Fruit fly (Drosophila melanogaster): ENCODE measurements around the gene CG12523.

The CG12523 gene

DNA sequence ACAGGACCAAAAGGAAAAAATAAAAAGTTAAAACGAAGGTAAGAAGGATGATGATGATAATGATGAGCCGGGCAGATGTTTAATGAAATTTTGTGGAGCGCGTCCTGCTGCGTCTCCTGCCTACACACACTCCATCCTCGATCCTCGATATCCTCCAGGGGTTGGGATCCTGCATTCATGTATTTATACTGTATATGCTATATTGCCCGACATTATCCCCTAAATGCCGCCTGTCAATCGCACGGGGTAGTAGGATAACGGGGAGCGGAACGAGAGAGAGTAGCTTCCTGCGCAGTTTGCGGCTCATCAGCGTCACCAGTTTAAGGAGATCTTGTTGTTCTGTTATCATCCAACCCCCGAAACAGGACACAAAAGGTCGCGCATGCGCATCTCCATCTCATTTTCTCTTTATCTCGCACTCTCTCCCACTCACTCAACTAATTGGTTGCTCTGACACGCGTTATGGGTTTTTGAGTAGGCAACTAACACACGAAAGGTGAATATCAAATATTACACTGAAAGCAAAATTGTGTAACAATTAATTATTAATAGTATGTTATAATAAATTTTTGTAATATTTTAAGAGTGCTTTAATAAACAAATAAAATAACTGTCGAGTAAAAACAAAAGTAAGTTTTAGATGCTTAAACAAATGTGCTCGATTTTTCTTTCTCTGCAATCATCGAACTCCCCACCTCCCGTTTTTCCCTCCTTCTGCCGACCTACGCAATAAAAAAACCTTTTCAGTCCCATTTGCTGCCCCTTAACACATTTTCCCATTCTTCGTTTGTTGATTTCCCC lies 31.6 kb upstream of the CG12523 start (continued):
- TF ChIP-seq CG8388 (GFP tag; optimal IDR thresholded peaks at IDR 0.05) = peak; percentile 93
- no peak for TF ChIP-seq CG16779 (GFP tag; IDR thresholded peaks at IDR 0.05)
- peak; percentile 75 for TF ChIP-seq Optix (GFP tag; IDR thresholded peaks at IDR 0.05)
- TF ChIP-seq Hr3 (GFP tag; optimal IDR thresholded peaks at IDR 0.05) = peak; percentile 90
- TF ChIP-seq Rfx (GFP tag; IDR thresholded peaks at IDR 0.05) = 0 out of 2 replicates have a peak, but pooled peaks have one; percentile 36
- peak; percentile 69; the same call in 2 of the 3 replicates for TF ChIP-seq H15 (GFP tag; IDR thresholded peaks at IDR 0.05)
- TF ChIP-seq NFAT (GFP tag; IDR thresholded peaks at IDR 0.05) = no peak
- TF ChIP-seq E2f1 (GFP tag; IDR thresholded peaks at IDR 0.05) = peak; percentile 80
- peak; percentile 90 for TF ChIP-seq CG5245 (GFP tag; optimal IDR thresholded peaks at IDR 0.05)
- no peak for TF ChIP-seq CG9609 (GFP tag; optimal IDR thresholded peaks at IDR 0.05)
- TF ChIP-seq dmrt11E (tag; optimal IDR thresholded peaks at IDR 0.05) = peak; percentile 100
- no peak; the same call in 1 of the 2 replicates for TF ChIP-seq Atf6 (GFP tag; IDR thresholded peaks at IDR 0.05)
- no peak for TF ChIP-seq hb (GFP tag; IDR thresholded peaks at IDR 0.05; ENCODE audit: partially characterized antibody)
- peak; percentile 56 for TF ChIP-seq CG17186 (GFP tag; optimal IDR thresholded peaks at IDR 0.05)
- peak; percentile 95 for TF ChIP-seq gem (tag; optimal IDR thresholded peaks at IDR 0.05)
- TF ChIP-seq Ets97D (GFP tag; optimal IDR thresholded peaks at IDR 0.05) = peak; percentile 9
- TF ChIP-seq fd96Cb (tag; optimal IDR thresholded peaks at IDR 0.05) = peak; percentile 92
- TF ChIP-seq Lhr (GFP tag; optimal IDR thresholded peaks at IDR 0.05) = peak; percentile 85
- peak; percentile 45; the same call in 1 of the 3 replicates for TF ChIP-seq Aef1 (GFP tag; IDR thresholded peaks at IDR 0.05)
- peak; percentile 46 for TF ChIP-seq jing (GFP tag; optimal IDR thresholded peaks at IDR 0.05)
- TF ChIP-seq wdn (GFP tag; IDR thresholded peaks at IDR 0.05) = no peak
- no peak for TF ChIP-seq Tbp (GFP tag; optimal IDR thresholded peaks at IDR 0.05)
- peak; percentile 7 for TF ChIP-seq pb (GFP tag; optimal IDR thresholded peaks at IDR 0.05)
- peak; percentile 97 for TF ChIP-seq sens (GFP tag)
- no peak for TF ChIP-seq lbe (GFP tag; optimal IDR thresholded peaks at IDR 0.05)
- TF ChIP-seq CG13424 (tag; optimal IDR thresholded peaks at IDR 0.05) = peak; percentile 92
- TF ChIP-seq vnd (GFP tag; IDR thresholded peaks at IDR 0.05; ENCODE audit: partially characterized antibody) = no peak
- peak; percentile 93 for TF ChIP-seq Blimp-1 (GFP tag; optimal IDR thresholded peaks at IDR 0.05)
- TF ChIP-seq knrl (GFP tag; IDR thresholded peaks at IDR 0.05; ENCODE audit: partially characterized antibody) = no peak
- TF ChIP-seq E2f2 (GFP tag; IDR thresholded peaks at IDR 0.05) = peak; percentile 65; the same call in 1 of the 2 replicates
- TF ChIP-seq tna (GFP tag; IDR thresholded peaks at IDR 0.05; ENCODE audit: partially characterized antibody) = no peak
- peak; percentile 12 for TF ChIP-seq cwo (GFP tag; optimal IDR thresholded peaks at IDR 0.05)
- peak; percentile 54 for TF ChIP-seq CG9817 (tag; optimal IDR thresholded peaks at IDR 0.05)
- peak; percentile 36 for TF ChIP-seq CG1647 (GFP tag; optimal IDR thresholded peaks at IDR 0.05)
- peak; percentile 95 for TF ChIP-seq CG16815 (GFP tag; optimal IDR thresholded peaks at IDR 0.05)
- peak; percentile 83 for TF ChIP-seq CG12299 (tag; optimal IDR thresholded peaks at IDR 0.05)
- TF ChIP-seq CG4360 (GFP tag; IDR thresholded peaks at IDR 0.05) = peak; percentile 74
- TF ChIP-seq CG4820 (GFP tag; optimal IDR thresholded peaks at IDR 0.05) = peak; percentile 92
- peak in 1 of 2 experiments; percentile 74 for TF ChIP-seq Eip74EF (GFP tag; optimal IDR thresholded peaks at IDR 0.05)
- TF ChIP-seq tin (GFP tag; optimal IDR thresholded peaks at IDR 0.05) = peak; percentile 92
- TF ChIP-seq rib (GFP tag; IDR thresholded peaks at IDR 0.05) = no peak
- peak in 1 of 2 experiments; percentile 20 for TF ChIP-seq Trl (optimal IDR thresholded peaks at IDR 0.05)
- peak; percentile 30 for TF ChIP-seq Trl (GFP tag; optimal IDR thresholded peaks at IDR 0.05)
- TF ChIP-seq CG16863 (GFP tag; optimal IDR thresholded peaks at IDR 0.05) = peak; percentile 51
- TF ChIP-seq kay (GFP tag; optimal IDR thresholded peaks at IDR 0.05) = peak; percentile 73
- TF ChIP-seq kni (GFP tag; optimal IDR thresholded peaks at IDR 0.05) = peak; percentile 87
- TF ChIP-seq Hsf (GFP tag; optimal IDR thresholded peaks at IDR 0.05) = peak; percentile 46
- 0 out of 2 replicates have a peak, but pooled peaks have one; percentile 44 for TF ChIP-seq Taf1 (GFP tag; IDR thresholded peaks at IDR 0.05)
- TF ChIP-seq Bgb (GFP tag; IDR thresholded peaks at IDR 0.05; ENCODE audit: partially characterized antibody) = no peak
